Worm (Caenorhabditis elegans): ENCODE data around the gene egas-3.

DNA sequence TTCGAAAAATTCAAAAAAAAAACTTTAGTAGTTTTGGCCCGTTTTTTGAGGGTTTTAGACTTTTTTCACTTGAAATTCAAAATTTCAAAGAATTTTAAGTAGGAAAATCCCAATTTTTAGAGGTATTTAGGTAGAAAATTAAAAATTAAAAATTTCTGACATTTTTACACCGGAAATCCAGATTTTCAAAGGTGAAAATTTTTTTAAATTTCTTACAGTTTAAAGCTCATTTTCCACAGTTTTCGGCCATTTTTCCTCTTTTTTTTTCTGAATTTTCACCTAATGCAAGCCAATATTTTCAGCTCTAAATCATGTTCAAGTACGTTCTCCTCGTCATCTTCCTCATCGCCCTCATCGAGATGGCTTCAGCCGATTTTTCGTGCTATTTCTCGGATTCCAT is 53.8 kb downstream of the egas-3 start, which contains the start of gene txt-14:
- no peak for TF ChIP-seq F55B11.4 (tag; optimal IDR thresholded peaks at IDR 0.05; ENCODE audit: borderline replicate concordance, insufficient read depth)
- TF ChIP-seq athp-1 (tag; optimal IDR thresholded peaks at IDR 0.05) = no peak
- no peak for TF ChIP-seq nhr-80 (tag; optimal IDR thresholded peaks at IDR 0.05)
